Worm (Caenorhabditis elegans): Measurements from ENCODE around the gene lgc-5.
A peak's percentile ranks its signal among the peaks of the same experiment; 100 is the strongest.

- TF ChIP-seq ama-1 (optimal IDR thresholded peaks at IDR 0.05) (peak; percentile 99), flt-1 (GFP tag; IDR thresholded peaks at IDR 0.05) (peak; percentile 65; the same call in 1 of the 2 replicates), hmbx-1 (tag; optimal IDR thresholded peaks at IDR 0.05) (peak; percentile 60), hmg-4 (GFP tag; optimal IDR thresholded peaks at IDR 0.05) (peak; percentile 41), sea-1 (GFP tag; conservative IDR thresholded peaks at IDR 0.05) (peak; percentile 67; the same call in 1 of the 2 replicates), B0310.2 (tag; optimal IDR thresholded peaks at IDR 0.05) (peak; percentile 88)
Observed at ce11 chrIV:8333988-8334863, 8.3 kb upstream of the lgc-5 start, which contains the start of gene his-32.
